Fruit fly (Drosophila melanogaster) whole organism: Measurements from ENCODE around the gene CG4017.

Experiments used
- CG8478 ChIP-seq: fragments of >200 bp; optimal IDR thresholded peaks from 2 replicates; lab custom pipeline; 2018; ENCODE audit warnings: inconsistent platforms
- Dll ChIP-seq: fragments of >200 bp; optimal IDR thresholded peaks from 2 replicates; lab custom pipeline; 2017
- EcR ChIP-seq, 2 experiments: fragments of >200 bp; optimal IDR thresholded peaks; 2 replicates each; lab custom pipeline; 2017; ENCODE audit warnings: missing biosample characterization in 2 of 2, missing genetic modification characterization in 2 of 2, missing genetic modification reagents in 2 of 2
- pan ChIP-seq: fragments of >200 bp; optimal IDR thresholded peaks from 2 replicates; lab custom pipeline; 2017
- psq ChIP-seq: fragments of >200 bp; optimal IDR thresholded peaks from 2 replicates; lab custom pipeline; 2017
- usp ChIP-seq: fragments of >200 bp; optimal IDR thresholded peaks from 2 replicates; lab custom pipeline; 2017; ENCODE audit warnings: missing biosample characterization, missing genetic modification characterization, mixed read lengths

CG4017 gene

dm6 chr2L:9766758-9767157 is at the start of gene CG4017:
Gene CG4017 (plus strand): TSS chr2L:9767058.
- no peak for TF ChIP-seq usp
- TF ChIP-seq Dll (lab: Kevin White, UChicago), result no peak
- no peak for TF ChIP-seq CG8478
- TF ChIP-seq pan (lab: Kevin White, UChicago), result no peak
- no peak for TF ChIP-seq psq (lab: Kevin White, UChicago)
- no peak for TF ChIP-seq EcR (GFP tag; optimal IDR thresholded peaks at IDR 0.05; lab: Kevin White, UChicago)

- TF ChIP-seq CG8478, result no peak
- TF ChIP-seq psq (lab: Kevin White, UChicago), result no peak
- no peak for TF ChIP-seq EcR (GFP tag; optimal IDR thresholded peaks at IDR 0.05; lab: Kevin White, UChicago)
- TF ChIP-seq usp, result no peak
- no peak for TF ChIP-seq pan (lab: Kevin White, UChicago)
These were observed 38.1 kb upstream of the CG4017 start for dm6 chr2L:9728791-9729190.

- TF ChIP-seq pan (lab: Kevin White, UChicago) (no peak), Dll (lab: Kevin White, UChicago) (no peak), EcR (GFP tag; optimal IDR thresholded peaks at IDR 0.05; lab: Kevin White, UChicago) (no peak), CG8478 (no peak), usp (no peak), psq (lab: Kevin White, UChicago) (no peak)
These were observed 37.1 kb upstream of the CG4017 start, which contains the start of gene CG13116 for dm6 chr2L:9729618-9730284. Gene CG13116 (plus strand): TSS chr2L:9729940.

dm6 chr2L:9731269-9731668 is 35.6 kb upstream of the CG4017 start:
- TF ChIP-seq Dll (lab: Kevin White, UChicago), result no peak
- TF ChIP-seq psq (lab: Kevin White, UChicago), result no peak
- no peak for TF ChIP-seq EcR (GFP tag; optimal IDR thresholded peaks at IDR 0.05; lab: Kevin White, UChicago)
- no peak for TF ChIP-seq CG8478
- TF ChIP-seq pan (lab: Kevin White, UChicago), result no peak
- TF ChIP-seq usp, result no peak

- no peak for TF ChIP-seq psq (lab: Kevin White, UChicago)
- no peak for TF ChIP-seq CG8478
- TF ChIP-seq usp, result no peak
- no peak for TF ChIP-seq pan (lab: Kevin White, UChicago)
- TF ChIP-seq EcR (GFP tag; optimal IDR thresholded peaks at IDR 0.05; lab: Kevin White, UChicago), result no peak
- TF ChIP-seq Dll (lab: Kevin White, UChicago), result no peak
These were observed 32.7 kb upstream of the CG4017 start for dm6 chr2L:9734134-9734533.

- TF ChIP-seq pan (lab: Kevin White, UChicago) (no peak), EcR (GFP tag; optimal IDR thresholded peaks at IDR 0.05; lab: Kevin White, UChicago) (no peak), CG8478 (no peak), psq (lab: Kevin White, UChicago) (no peak), usp (no peak), Dll (lab: Kevin White, UChicago) (no peak)
These were observed 30.7 kb upstream of the CG4017 start, which contains the start of gene CG13117 for dm6 chr2L:9736000-9736695. Gene CG13117 (plus strand): TSS chr2L:9736645.

- TF ChIP-seq Dll (lab: Kevin White, UChicago) (no peak), pan (lab: Kevin White, UChicago) (no peak), EcR (GFP tag; optimal IDR thresholded peaks at IDR 0.05; lab: Kevin White, UChicago) (no peak)
These were observed 29.5 kb upstream of the CG4017 start for dm6 chr2L:9737360-9737759.

- TF ChIP-seq EcR (GFP tag; optimal IDR thresholded peaks at IDR 0.05; lab: Kevin White, UChicago) (no peak), pan (lab: Kevin White, UChicago) (no peak), CG8478 (no peak), usp (no peak), psq (lab: Kevin White, UChicago) (no peak), Dll (lab: Kevin White, UChicago) (no peak)
These were observed 29.1 kb upstream of the CG4017 start for dm6 chr2L:9737803-9738202.

- no peak for TF ChIP-seq usp
- no peak for TF ChIP-seq psq (lab: Kevin White, UChicago)
- TF ChIP-seq CG8478, result no peak
- no peak for TF ChIP-seq Dll (lab: Kevin White, UChicago)
- TF ChIP-seq pan (lab: Kevin White, UChicago), result no peak
- no peak for TF ChIP-seq EcR (GFP tag; optimal IDR thresholded peaks at IDR 0.05; lab: Kevin White, UChicago)
These were observed 27.2 kb upstream of the CG4017 start for dm6 chr2L:9739685-9740084.

- no peak for TF ChIP-seq CG8478
- TF ChIP-seq pan (lab: Kevin White, UChicago), result no peak
- TF ChIP-seq psq (lab: Kevin White, UChicago), result no peak
- no peak for TF ChIP-seq EcR (GFP tag; optimal IDR thresholded peaks at IDR 0.05; lab: Kevin White, UChicago)
- TF ChIP-seq usp, result no peak
- TF ChIP-seq Dll (lab: Kevin White, UChicago), result no peak
These were observed 23.0 kb upstream of the CG4017 start for dm6 chr2L:9743823-9744222.

- TF ChIP-seq CG8478 (no peak), Dll (lab: Kevin White, UChicago) (no peak), pan (lab: Kevin White, UChicago) (no peak), usp (no peak), psq (lab: Kevin White, UChicago) (no peak), EcR (GFP tag; optimal IDR thresholded peaks at IDR 0.05; lab: Kevin White, UChicago) (no peak)
These were observed 22.2 kb upstream of the CG4017 start for dm6 chr2L:9744634-9745033.
